Fruit fly (Drosophila melanogaster) whole organism, wandering third instar larva: Measurements from ENCODE around the gene mRpL27.

Experiments used
- CG9705 ChIP-seq: fragments of 200-800 bp; sonication (Bioruptor generic); optimal IDR thresholded peaks from 2 replicates; lab custom pipeline; 2018; ENCODE audit warnings: missing biosample characterization, mild to moderate bottlenecking, missing genetic modification characterization
- CrebA ChIP-seq: fragments of 200-800 bp; sonication (Bioruptor generic); optimal IDR thresholded peaks from 2 replicates; lab custom pipeline; 2016; ENCODE audit warnings: missing biosample characterization, mild to moderate bottlenecking, missing genetic modification characterization, borderline replicate concordance
- HLH106 ChIP-seq: fragments of 200-800 bp; optimal IDR thresholded peaks from 3 replicates; lab custom pipeline; 2019; ENCODE audit warnings: missing biosample characterization, mild to moderate bottlenecking, missing genetic modification characterization, moderate library complexity
- Hr78 ChIP-seq: fragments of >200 bp; optimal IDR thresholded peaks from 2 replicates; lab custom pipeline; 2017; ENCODE audit warnings: missing biosample characterization, missing genetic modification characterization
- Myc ChIP-seq: fragments of >200 bp; optimal IDR thresholded peaks from 2 replicates; lab custom pipeline; 2017
- Sp1 ChIP-seq: fragments of 200-800 bp; sonication (Bioruptor generic); optimal IDR thresholded peaks from 3 replicates; lab custom pipeline; 2019; ENCODE audit warnings: missing biosample characterization, mild to moderate bottlenecking, missing genetic modification characterization, moderate library complexity
- dsf ChIP-seq: sonication (Bioruptor generic); optimal IDR thresholded peaks from 2 replicates; lab custom pipeline; 2016; ENCODE audit warnings: missing biosample characterization, missing genetic modification characterization, borderline replicate concordance
- h ChIP-seq: fragments of 200-800 bp; sonication (Bioruptor generic); optimal IDR thresholded peaks from 3 replicates; lab custom pipeline; 2016; ENCODE audit warnings: missing biosample characterization, mild to moderate bottlenecking, missing genetic modification characterization
- jim ChIP-seq: fragments of 175-275, 200-325 bp; sonication (Bioruptor generic); optimal IDR thresholded peaks from 2 replicates; lab custom pipeline; 2016; ENCODE audit warnings: missing biosample characterization, mild to moderate bottlenecking, missing genetic modification characterization
- rgr ChIP-seq: fragments of 200-800 bp; sonication (Bioruptor generic); optimal IDR thresholded peaks from 3 replicates; lab custom pipeline; 2016; ENCODE audit warnings: missing biosample characterization, mild to moderate bottlenecking, missing genetic modification characterization
- usp ChIP-seq: fragments of >200 bp; optimal IDR thresholded peaks from 2 replicates; lab custom pipeline; 2017; ENCODE audit warnings: missing biosample characterization, missing genetic modification characterization

DNA sequence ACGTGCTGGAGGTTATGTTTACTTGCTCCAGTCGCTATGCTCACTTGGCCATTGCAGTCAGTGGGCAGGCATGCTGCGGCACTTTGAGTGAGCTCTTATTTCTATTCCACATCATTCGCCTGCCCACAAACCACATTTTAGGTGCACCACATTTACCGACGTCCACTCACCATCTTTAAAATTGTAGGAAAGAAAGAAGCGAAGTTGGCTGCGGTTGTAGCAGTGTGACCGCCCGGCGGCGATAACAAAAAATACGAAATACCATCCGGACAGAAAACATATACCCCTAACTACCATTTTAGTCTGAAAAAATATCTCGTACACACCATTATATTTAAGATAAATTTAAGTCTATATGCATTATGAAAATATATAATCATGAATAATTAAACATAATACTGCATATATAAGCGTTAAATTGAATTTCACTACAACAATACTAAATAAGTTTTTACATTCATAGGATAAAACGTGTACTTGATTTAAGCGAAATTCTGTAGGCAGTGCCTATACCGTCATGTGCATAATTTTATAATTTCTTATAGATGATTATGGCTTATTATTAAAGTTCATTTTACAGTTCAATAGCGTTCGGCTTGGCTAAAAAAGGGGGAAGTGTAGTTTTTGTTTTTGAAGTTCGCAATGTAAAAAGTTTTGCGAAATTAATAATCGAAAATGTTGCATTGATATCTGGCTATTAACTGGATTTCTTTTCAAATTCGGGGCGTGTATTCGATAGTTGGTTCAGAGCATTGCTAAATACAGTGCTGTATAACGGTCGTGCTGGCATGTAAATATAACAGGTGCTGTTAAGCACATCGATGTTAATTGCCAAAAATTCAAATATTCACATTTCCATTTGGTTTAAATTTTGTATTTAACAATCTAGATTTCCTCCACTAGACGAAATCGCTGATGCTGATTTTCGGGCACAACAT lies 1.1 kb downstream of the mRpL27 start, which contains the start of gene RpL27A:
- TF ChIP-seq HLH106 (tag; lab: Kevin White, UChicago) (peak; percentile 61), Myc (lab: Kevin White, UChicago) (peak; percentile 40), usp (no peak), dsf (GFP tag; lab: Kevin White, UChicago) (no peak), CG9705 (GFP tag; lab: Kevin White, UChicago) (peak; percentile 76), CrebA (GFP tag; lab: Kevin White, UChicago) (no peak), rgr (GFP tag; lab: Kevin White, UChicago) (peak; percentile 87), jim (GFP tag; lab: Kevin White, UChicago) (no peak), Sp1 (GFP tag; lab: Kevin White, UChicago) (peak; percentile 85), h (GFP tag; lab: Kevin White, UChicago) (peak; percentile 52), Hr78 (GFP tag; lab: Kevin White, UChicago) (no peak)
